Worm (Caenorhabditis elegans) whole organism, L3 larva: ENCODE results near the gene T12E12.6.

ENCODE experiments used
- R02D3.7 ChIP-seq: fragments of 150-350 bp; optimal IDR thresholded peaks from 2 replicates; lab custom pipeline; 2014; ENCODE audit warnings: missing biosample characterization, missing genetic modification characterization
- ZK546.5 ChIP-seq: sonication (generic microtip); optimal IDR thresholded peaks from 2 replicates; lab custom pipeline; 2017; ENCODE audit warnings: missing biosample characterization, missing genetic modification characterization
- aly-2 ChIP-seq: fragments of 150-350 bp; optimal IDR thresholded peaks from 2 replicates; lab custom pipeline; 2014; ENCODE audit warnings: missing biosample characterization, missing genetic modification characterization
- ama-1 ChIP-seq: fragments of 150-350 bp; optimal IDR thresholded peaks from 2 replicates; lab custom pipeline; 2018
- ceh-16 ChIP-seq: sonication (generic microtip); optimal IDR thresholded peaks from 2 replicates; lab custom pipeline; 2017; ENCODE audit warnings: missing biosample characterization, missing genetic modification characterization
- ceh-28 ChIP-seq: fragments of 150-350 bp; optimal IDR thresholded peaks from 2 replicates; lab custom pipeline; 2014; ENCODE audit warnings: missing biosample characterization, missing genetic modification reagents, missing genetic modification characterization
- ceh-82 ChIP-seq: fragments of 150-350 bp; optimal IDR thresholded peaks from 2 replicates; lab custom pipeline; 2014; ENCODE audit warnings: missing biosample characterization, missing genetic modification characterization
- daf-12 ChIP-seq: fragments of 150-350 bp; optimal IDR thresholded peaks from 2 replicates; lab custom pipeline; 2014; ENCODE audit warnings: missing biosample characterization, missing genetic modification reagents, missing genetic modification characterization
- egl-27 ChIP-seq: sonication (generic microtip); optimal IDR thresholded peaks from 4 replicates; lab custom pipeline; 2017; ENCODE audit warnings: missing biosample characterization, missing genetic modification reagents, missing genetic modification characterization
- egl-5 ChIP-seq: fragments of 150-350 bp; optimal IDR thresholded peaks from 2 replicates; lab custom pipeline; 2017; ENCODE audit warnings: missing biosample characterization, missing genetic modification reagents, missing genetic modification characterization, inconsistent platforms
- elt-1 ChIP-seq: fragments of 150-350 bp; optimal IDR thresholded peaks from 2 replicates; lab custom pipeline; 2014; ENCODE audit warnings: missing biosample characterization, missing genetic modification characterization
- elt-2 ChIP-seq: sonication (generic microtip); optimal IDR thresholded peaks from 2 replicates; lab custom pipeline; 2016; ENCODE audit warnings: missing genetic modification reagents, mild to moderate bottlenecking, missing genetic modification characterization, missing compliant biosample characterization
- elt-3 ChIP-seq, 3 experiments: fragments of 150-350 bp in 1 of 3; sonication (generic microtip) in 2 of 3; optimal IDR thresholded peaks; 2 replicates in 2 of 3; 4 replicates in 1 of 3; lab custom pipeline; 2014 to 2017; ENCODE audit warnings: missing biosample characterization in 3 of 3, missing genetic modification characterization in 3 of 3
- eor-1 ChIP-seq, 2 experiments: fragments of 150-350 bp; optimal IDR thresholded peaks; 2 replicates each; lab custom pipeline; 2014 to 2018; ENCODE audit warnings: missing biosample characterization in 2 of 2, missing genetic modification characterization in 2 of 2
- fkh-10 ChIP-seq: sonication (generic microtip); optimal IDR thresholded peaks from 2 replicates; lab custom pipeline; 2017; ENCODE audit warnings: missing biosample characterization, missing genetic modification reagents, missing genetic modification characterization
- fkh-2 ChIP-seq: fragments of 150-350 bp; optimal IDR thresholded peaks from 2 replicates; lab custom pipeline; 2014; ENCODE audit warnings: missing biosample characterization, missing genetic modification reagents, missing genetic modification characterization
- fos-1 ChIP-seq: fragments of 150-350 bp; optimal IDR thresholded peaks from 2 replicates; lab custom pipeline; 2014; ENCODE audit warnings: missing biosample characterization, missing genetic modification characterization
- hmg-11 ChIP-seq: sonication (generic microtip); optimal IDR thresholded peaks from 2 replicates; lab custom pipeline; 2016; ENCODE audit warnings: missing genetic modification characterization, missing compliant biosample characterization
- jun-1 ChIP-seq: fragments of 150-350 bp; optimal IDR thresholded peaks from 2 replicates; lab custom pipeline; 2014; ENCODE audit warnings: missing biosample characterization, missing genetic modification reagents, missing genetic modification characterization
- lin-15B ChIP-seq: fragments of 150-350 bp; optimal IDR thresholded peaks from 2 replicates; lab custom pipeline; 2014; ENCODE audit warnings: missing biosample characterization, missing genetic modification characterization
- lin-39 ChIP-seq: fragments of 150-350 bp; optimal IDR thresholded peaks from 2 replicates; lab custom pipeline; 2018; ENCODE audit warnings: missing biosample characterization, missing genetic modification reagents, missing genetic modification characterization
- lsy-12 ChIP-seq: sonication (generic microtip); optimal IDR thresholded peaks from 2 replicates; lab custom pipeline; 2016; ENCODE audit warnings: mild to moderate bottlenecking, missing genetic modification characterization, missing compliant biosample characterization
- mdl-1 ChIP-seq: fragments of 150-350 bp; optimal IDR thresholded peaks from 2 replicates; lab custom pipeline; 2014; ENCODE audit warnings: missing biosample characterization, missing genetic modification characterization
- mml-1 ChIP-seq: fragments of 150-350 bp; sonication (generic microtip); optimal IDR thresholded peaks from 3 replicates; lab custom pipeline; 2014; ENCODE audit warnings: missing biosample characterization, missing genetic modification characterization
- nfya-1 ChIP-seq: sonication (generic microtip); optimal IDR thresholded peaks from 2 replicates; lab custom pipeline; 2017; ENCODE audit warnings: missing genetic modification characterization, mild to moderate bottlenecking, missing compliant biosample characterization, antibody characterized with exemption, moderate library complexity; ENCODE audit not compliant: insufficient read depth
- nhr-11 ChIP-seq: fragments of 150-350 bp; optimal IDR thresholded peaks from 2 replicates; lab custom pipeline; 2014; ENCODE audit warnings: missing biosample characterization, missing genetic modification characterization
- nhr-12 ChIP-seq: fragments of 150-350 bp; optimal IDR thresholded peaks from 2 replicates; lab custom pipeline; 2014; ENCODE audit warnings: missing biosample characterization, missing genetic modification characterization
- nhr-23 ChIP-seq: fragments of 150-350 bp; optimal IDR thresholded peaks from 2 replicates; lab custom pipeline; 2014; ENCODE audit warnings: missing biosample characterization, missing genetic modification reagents, missing genetic modification characterization
- nhr-237 ChIP-seq: fragments of 150-350 bp; optimal IDR thresholded peaks from 2 replicates; lab custom pipeline; 2014; ENCODE audit warnings: missing biosample characterization, missing genetic modification characterization
- nhr-25 ChIP-seq: sonication (generic microtip); optimal IDR thresholded peaks from 2 replicates; lab custom pipeline; 2017; ENCODE audit warnings: missing biosample characterization, missing genetic modification characterization
- nhr-28 ChIP-seq: fragments of 150-350 bp; optimal IDR thresholded peaks from 2 replicates; lab custom pipeline; 2014; ENCODE audit warnings: missing biosample characterization, missing genetic modification characterization
- nhr-43 ChIP-seq: sonication (generic microtip); optimal IDR thresholded peaks from 2 replicates; lab custom pipeline; 2016; ENCODE audit warnings: mild to moderate bottlenecking, missing genetic modification characterization, missing compliant biosample characterization; ENCODE audit not compliant: poor library complexity, severe bottlenecking
- nhr-67 ChIP-seq: fragments of 150-350 bp; optimal IDR thresholded peaks from 2 replicates; lab custom pipeline; 2014; ENCODE audit warnings: missing biosample characterization, missing genetic modification characterization
- nhr-76 ChIP-seq: fragments of 150-350 bp; sonication (generic microtip); optimal IDR thresholded peaks from 5 replicates; lab custom pipeline; 2014; ENCODE audit warnings: missing biosample characterization, missing genetic modification characterization
- nhr-77 ChIP-seq: fragments of 150-350 bp; optimal IDR thresholded peaks from 2 replicates; lab custom pipeline; 2014; ENCODE audit warnings: missing biosample characterization, missing genetic modification characterization
- pha-4 ChIP-seq: fragments of 150-350 bp; optimal IDR thresholded peaks from 2 replicates; lab custom pipeline; 2014; ENCODE audit warnings: missing biosample characterization, missing genetic modification reagents, missing genetic modification characterization
- pqm-1 ChIP-seq: fragments of 150-350 bp; optimal IDR thresholded peaks from 2 replicates; lab custom pipeline; 2017; ENCODE audit warnings: missing biosample characterization, missing genetic modification characterization, inconsistent platforms
- sea-2 ChIP-seq: fragments of 150-350 bp; sonication (generic microtip); optimal IDR thresholded peaks from 4 replicates; lab custom pipeline; 2014; ENCODE audit warnings: missing biosample characterization, missing genetic modification reagents, missing genetic modification characterization
- skn-1 ChIP-seq: fragments of 150-350 bp; optimal IDR thresholded peaks from 2 replicates; lab custom pipeline; 2014; ENCODE audit warnings: missing biosample characterization, missing genetic modification characterization
- snpc-4 ChIP-seq: fragments of 150-350 bp; optimal IDR thresholded peaks from 2 replicates; lab custom pipeline; 2014; ENCODE audit warnings: missing biosample characterization, missing genetic modification characterization
- tbx-2 ChIP-seq: sonication (generic microtip); optimal IDR thresholded peaks from 2 replicates; lab custom pipeline; 2016; ENCODE audit warnings: mild to moderate bottlenecking, missing genetic modification characterization, missing compliant biosample characterization
- unc-39 ChIP-seq: sonication (generic microtip); optimal IDR thresholded peaks from 4 replicates; lab custom pipeline; 2017; ENCODE audit warnings: missing biosample characterization, missing genetic modification characterization
- unc-62 ChIP-seq: fragments of 150-350 bp; sonication (generic microtip); optimal IDR thresholded peaks from 4 replicates; lab custom pipeline; 2014; ENCODE audit warnings: missing biosample characterization, missing genetic modification reagents, missing genetic modification characterization
- zag-1 ChIP-seq: fragments of 150-350 bp; optimal IDR thresholded peaks from 2 replicates; lab custom pipeline; 2014; ENCODE audit warnings: missing biosample characterization, missing genetic modification characterization
- ztf-11 ChIP-seq: fragments of 150-350 bp; optimal IDR thresholded peaks from 2 replicates; lab custom pipeline; 2014; ENCODE audit warnings: missing biosample characterization, missing genetic modification characterization
- ztf-4 ChIP-seq: fragments of 150-350 bp; optimal IDR thresholded peaks from 2 replicates; lab custom pipeline; 2014; ENCODE audit warnings: missing biosample characterization, missing genetic modification characterization

Gene T12E12.6

ce11 chrIV:5584384-5584783 is 10.5 kb upstream of the T12E12.6 start, which contains the start of gene fkh-7:
TSS of gene fkh-7 (plus strand) at chrIV:5584684.
- TF ChIP-seq nhr-76 (tag; lab: Kevin White, UChicago) (no peak), ceh-16 (tag; lab: Kevin White, UChicago) (no peak), nhr-11 (tag; lab: Kevin White, UChicago) (no peak)

DNA sequence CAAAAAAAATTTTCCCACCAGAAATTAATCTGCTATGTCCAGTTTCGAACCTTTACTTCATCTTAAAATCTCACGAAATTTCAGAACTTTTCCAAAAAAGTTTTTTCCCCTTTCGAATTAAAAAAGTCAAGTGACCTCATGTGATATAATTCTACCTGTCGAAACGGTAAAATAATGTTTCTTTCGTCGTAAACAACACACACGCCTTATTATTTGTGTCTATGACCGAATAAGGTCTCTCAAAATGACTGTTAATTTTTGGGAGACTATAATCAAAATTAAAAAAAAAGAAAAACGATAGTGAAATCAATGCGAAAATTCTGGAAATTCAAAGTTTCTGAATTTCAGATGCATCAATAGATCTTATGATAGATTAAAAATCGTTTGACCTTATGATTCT is 9.3 kb upstream of the T12E12.6 start:
- no peak for TF ChIP-seq elt-2 (tag; lab: Kevin White, UChicago)
- no peak for TF ChIP-seq nhr-67 (tag; lab: Kevin White, UChicago)
- TF ChIP-seq daf-12 (tag; lab: Kevin White, UChicago): no peak
- TF ChIP-seq fkh-2 (tag; lab: Kevin White, UChicago): no peak
- TF ChIP-seq mdl-1 (tag; lab: Kevin White, UChicago): no peak
- no peak for TF ChIP-seq tbx-2
- no peak for TF ChIP-seq unc-62 (GFP tag; lab: Kevin White, UChicago)
- TF ChIP-seq pqm-1: no peak
- no peak for TF ChIP-seq ceh-28
- TF ChIP-seq nhr-25 (tag; lab: Kevin White, UChicago): no peak
- no peak for TF ChIP-seq nhr-28
- no peak for TF ChIP-seq lsy-12
- TF ChIP-seq lin-39 (tag; lab: Kevin White, UChicago): no peak
- no peak for TF ChIP-seq skn-1 (tag; lab: Kevin White, UChicago)
- TF ChIP-seq ztf-11 (tag; lab: Kevin White, UChicago): no peak
- no peak for TF ChIP-seq zag-1 (tag; lab: Kevin White, UChicago)

ce11 chrIV:5582760-5583159 is 8.8 kb upstream of the T12E12.6 start:
- no peak for TF ChIP-seq skn-1 (tag; lab: Kevin White, UChicago)
- no peak for TF ChIP-seq nhr-28
- TF ChIP-seq nhr-23 (tag; lab: Kevin White, UChicago): no peak
- peak; percentile 96 for TF ChIP-seq nfya-1

- TF ChIP-seq lin-15B (tag; lab: Kevin White, UChicago) (peak; percentile 13), elt-2 (tag; lab: Kevin White, UChicago) (peak; percentile 43), pqm-1 (peak; percentile 78), skn-1 (tag; lab: Kevin White, UChicago) (no peak), jun-1 (tag; lab: Kevin White, UChicago) (peak; percentile 38), daf-12 (tag; lab: Kevin White, UChicago) (no peak), ZK546.5 (tag; lab: Kevin White, UChicago) (no peak), ceh-16 (tag; lab: Kevin White, UChicago) (no peak), ztf-4 (tag; lab: Kevin White, UChicago) (no peak), ceh-82 (tag; lab: Kevin White, UChicago) (no peak), nhr-237 (no peak), aly-2 (tag; lab: Kevin White, UChicago) (no peak), sea-2 (GFP tag; lab: Kevin White, UChicago) (no peak), nhr-76 (tag; lab: Kevin White, UChicago) (no peak), lsy-12 (no peak), unc-39 (tag; lab: Kevin White, UChicago) (no peak), nhr-23 (tag; lab: Kevin White, UChicago) (no peak), nhr-43 (tag; lab: Kevin White, UChicago) (peak; percentile 6), unc-62 (GFP tag; lab: Kevin White, UChicago) (no peak), tbx-2 (no peak), mml-1 (tag; lab: Kevin White, UChicago) (no peak), lin-39 (tag; lab: Kevin White, UChicago) (peak; percentile 35), snpc-4 (no peak), egl-27 (tag; lab: Kevin White, UChicago) (no peak), elt-1 (tag; lab: Kevin White, UChicago) (peak; percentile 3), mdl-1 (tag; lab: Kevin White, UChicago) (no peak), elt-3 (tag; optimal IDR thresholded peaks at IDR 0.05; lab: Kevin White, UChicago) (no peak), R02D3.7 (tag; lab: Kevin White, UChicago) (no peak), nhr-11 (tag; lab: Kevin White, UChicago) (no peak), pha-4 (tag; lab: Kevin White, UChicago) (peak; percentile 19), nhr-67 (tag; lab: Kevin White, UChicago) (no peak), zag-1 (tag; lab: Kevin White, UChicago) (no peak), fos-1 (tag; lab: Kevin White, UChicago) (no peak), nhr-77 (tag; lab: Kevin White, UChicago) (no peak), ama-1 (no peak), hmg-11 (tag; lab: Kevin White, UChicago) (peak; percentile 74), nhr-12 (tag; lab: Kevin White, UChicago) (no peak), nhr-28 (no peak), egl-5 (tag; lab: Kevin White, UChicago) (no peak), eor-1 (tag; optimal IDR thresholded peaks at IDR 0.05; lab: Kevin White, UChicago) (no peak), ztf-11 (tag; lab: Kevin White, UChicago) (no peak), ceh-28 (no peak), fkh-10 (GFP tag; lab: Kevin White, UChicago) (no peak), nhr-25 (tag; lab: Kevin White, UChicago) (no peak)
Measured at ce11 chrIV:5582267-5582666, 8.3 kb upstream of the T12E12.6 start.
